Fruit fly (Drosophila melanogaster) Kc167 (cell line): ENCODE data around the gene gb.

ENCODE experiments used
- Sin3A ChIP-seq: fragments of >200 bp; optimal IDR thresholded peaks from 2 replicates; lab custom pipeline; 2018; ENCODE audit warnings: missing external identifiers
- insv ChIP-seq: fragments of >200 bp; optimal IDR thresholded peaks from 3 replicates; lab custom pipeline; 2018; ENCODE audit warnings: missing external identifiers
- psq ChIP-seq: fragments of >200 bp; optimal IDR thresholded peaks from 2 replicates; lab custom pipeline; 2017; ENCODE audit warnings: missing external identifiers

DNA sequence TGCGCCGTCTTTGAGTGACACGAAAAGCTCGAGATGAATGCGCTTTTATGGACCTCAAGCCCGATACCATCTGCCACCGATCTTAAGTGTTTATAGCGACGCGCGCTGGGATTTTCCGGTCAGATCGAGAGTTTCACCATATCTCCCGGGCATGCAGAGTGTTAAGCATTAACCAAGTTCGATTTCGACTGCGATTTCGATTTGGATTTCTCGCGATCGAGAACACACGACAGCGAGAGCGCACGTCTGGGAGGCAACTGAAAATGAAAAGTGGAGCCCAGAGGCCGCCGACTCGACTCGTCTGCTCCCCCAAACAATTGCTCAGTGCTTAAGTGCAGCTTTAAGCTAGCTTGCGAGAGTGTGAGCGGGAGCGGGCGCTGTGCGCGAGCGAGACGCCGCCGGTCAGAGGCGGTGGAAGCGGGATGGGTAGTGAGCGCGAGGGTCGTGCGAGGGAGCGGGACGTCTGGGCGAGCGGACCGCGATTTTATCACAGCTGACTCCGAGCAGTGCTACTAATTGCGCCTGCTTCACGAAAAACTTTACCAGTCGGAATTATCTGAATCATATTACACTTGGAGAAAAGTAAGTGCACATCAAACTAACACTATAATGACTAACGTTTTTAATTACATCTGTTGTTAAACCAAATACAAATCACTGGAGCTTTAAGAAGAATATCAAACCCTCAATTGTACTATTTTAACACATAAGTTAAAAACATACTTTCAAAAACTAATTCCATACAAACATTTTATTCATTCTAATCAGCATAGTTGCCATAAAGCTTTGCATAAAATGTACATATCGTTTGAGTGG, 42.1 kb downstream of the gb start, which contains the start of gene spz:
- no peak for TF ChIP-seq psq
- no peak for TF ChIP-seq Sin3A (lab: Kevin White, UChicago)
- TF ChIP-seq insv (lab: Kevin White, UChicago): no peak
